Fruit fly (Drosophila melanogaster) whole organism: ENCODE measurements around the gene BckdhA.

Experiments
- CG8478 ChIP-seq: fragments of >200 bp; optimal IDR thresholded peaks from 2 replicates; lab custom pipeline; 2018; ENCODE audit warnings: inconsistent platforms
- Dll ChIP-seq: fragments of >200 bp; optimal IDR thresholded peaks from 2 replicates; lab custom pipeline; 2017
- pan ChIP-seq: fragments of >200 bp; optimal IDR thresholded peaks from 2 replicates; lab custom pipeline; 2017
- psq ChIP-seq: fragments of >200 bp; optimal IDR thresholded peaks from 2 replicates; lab custom pipeline; 2017
- usp ChIP-seq: fragments of >200 bp; optimal IDR thresholded peaks from 2 replicates; lab custom pipeline; 2017; ENCODE audit warnings: missing biosample characterization, missing genetic modification characterization, mixed read lengths

DNA sequence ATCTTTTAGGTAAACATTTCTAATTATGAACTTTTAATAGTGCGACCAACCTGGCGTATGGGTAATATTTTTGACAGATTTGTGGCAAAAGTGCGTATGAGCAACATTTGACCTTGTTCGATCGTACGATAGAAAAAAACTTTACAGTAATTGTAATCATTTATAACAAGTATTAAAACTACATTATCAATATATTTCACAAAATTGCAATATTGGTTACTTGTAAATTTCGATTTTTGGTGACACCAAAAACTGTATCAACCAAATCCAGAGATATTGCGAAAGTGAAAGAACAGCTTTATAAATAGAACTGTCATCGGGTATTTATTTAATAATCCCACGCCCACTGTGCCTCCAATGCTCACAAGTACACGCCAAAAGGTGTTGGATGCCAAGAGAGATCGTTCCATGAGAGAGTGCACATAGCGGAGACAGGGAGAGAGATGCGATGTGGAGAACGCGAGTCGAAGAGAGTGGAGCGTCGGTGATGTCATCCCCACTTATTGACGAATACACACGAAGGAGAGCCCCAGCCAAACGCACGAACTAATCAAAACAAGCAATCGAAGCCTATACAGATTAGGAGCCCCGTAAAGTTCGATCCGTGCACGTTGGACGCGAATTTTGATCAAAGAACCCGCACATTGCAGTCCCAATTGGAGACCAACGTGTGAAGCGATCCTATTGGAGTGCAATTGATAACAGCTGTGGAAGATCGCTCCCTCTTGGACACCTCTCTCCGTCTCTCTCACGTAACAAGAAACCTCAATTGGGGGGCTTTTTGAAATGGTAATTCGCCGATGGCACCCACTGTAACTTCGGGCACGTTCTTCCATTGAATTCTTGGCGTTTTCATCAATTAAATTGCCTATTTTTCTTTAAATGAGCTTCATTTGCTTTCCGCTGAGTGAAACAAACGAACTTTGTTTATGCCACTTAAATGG, 22.1 kb upstream of the BckdhA start:
- TF ChIP-seq Dll (lab: Kevin White, UChicago) (peak; percentile 91), psq (no peak), CG8478 (lab: Kevin White, UChicago) (no peak), pan (lab: Kevin White, UChicago) (no peak), usp (GFP tag; lab: Kevin White, UChicago) (no peak)
